Fruit fly (Drosophila melanogaster) whole organism, embryonic: ENCODE data around the gene CG9992.

Source experiments
- Adf1 ChIP-seq: fragments of 200-800 bp; sonication (Bioruptor generic); IDR thresholded peaks from 2 replicates; pipeline ENCODE4 v1.3.6; 2022; ENCODE audit warnings: missing biosample characterization, missing genetic modification characterization
- Awh ChIP-seq: fragments of 200-800 bp; sonication (Bioruptor generic); IDR thresholded peaks from 2 replicates; pipeline ENCODE4, ENCODE4 v1.3.6; 2022; ENCODE audit warnings: missing biosample characterization, missing genetic modification characterization
- CG10366 ChIP-seq: fragments of 200-800 bp; sonication (Bioruptor generic); IDR thresholded peaks from 2 replicates; pipeline ENCODE4 v1.3.6; 2022; ENCODE audit warnings: missing biosample characterization, missing genetic modification characterization
- CG10565 ChIP-seq: fragments of 200-800 bp; sonication (Bioruptor generic); optimal IDR thresholded peaks from 3 replicates; lab custom pipeline; 2016; ENCODE audit warnings: missing biosample characterization, mild to moderate bottlenecking, missing genetic modification characterization
- CG11085 ChIP-seq: fragments of 200-800 bp; sonication (Bioruptor generic); IDR thresholded peaks from 2 replicates; pipeline ENCODE4 v1.3.6; 2022; ENCODE audit warnings: missing biosample characterization, missing genetic modification characterization
- CG11504 ChIP-seq: fragments of 200-800 bp; sonication (Bioruptor generic); optimal IDR thresholded peaks from 3 replicates; lab custom pipeline; 2019; ENCODE audit warnings: missing biosample characterization, mild to moderate bottlenecking, missing genetic modification characterization, moderate library complexity
- CG12104 ChIP-seq: fragments of 200-800 bp; sonication (Bioruptor generic); optimal IDR thresholded peaks from 3 replicates; lab custom pipeline; 2016; ENCODE audit warnings: missing biosample characterization, missing genetic modification characterization
- CG12299 ChIP-seq: fragments of 200-800 bp; sonication (Bioruptor generic); optimal IDR thresholded peaks from 2 replicates; lab custom pipeline; 2018; ENCODE audit warnings: missing biosample characterization, mild to moderate bottlenecking, missing genetic modification characterization
- CG1233 ChIP-seq: fragments of 200-800 bp; sonication (Bioruptor generic); optimal IDR thresholded peaks from 4 replicates; lab custom pipeline; 2018; ENCODE audit warnings: missing biosample characterization, mild to moderate bottlenecking, missing genetic modification characterization
- CG13624 ChIP-seq: fragments of 200-800 bp; sonication (Bioruptor generic); optimal IDR thresholded peaks from 2 replicates; lab custom pipeline; 2016; ENCODE audit warnings: missing biosample characterization, missing genetic modification characterization
- CG14050 ChIP-seq: fragments of 200-800 bp; sonication (Bioruptor generic); IDR thresholded peaks from 3 replicates; pipeline ENCODE4 v1.3.6; 2022; ENCODE audit warnings: missing biosample characterization, missing genetic modification characterization
- CG14441 ChIP-seq: fragments of 200-800 bp; sonication (Bioruptor generic); IDR thresholded peaks from 2 replicates; pipeline ENCODE4 v1.3.6; 2022; ENCODE audit warnings: missing biosample characterization, missing genetic modification characterization
- CG14710 ChIP-seq: fragments of 200-800 bp; sonication (Bioruptor generic); optimal IDR thresholded peaks from 3 replicates; lab custom pipeline; 2019; ENCODE audit warnings: missing biosample characterization, mild to moderate bottlenecking, missing genetic modification characterization, moderate library complexity
- CG14965 ChIP-seq: fragments of 200-800 bp; sonication (Bioruptor generic); optimal IDR thresholded peaks from 2 replicates; lab custom pipeline; 2016; ENCODE audit warnings: missing biosample characterization, missing genetic modification characterization, borderline replicate concordance
- CG1529 ChIP-seq: fragments of 200-800 bp; sonication (Bioruptor generic); optimal IDR thresholded peaks from 3 replicates; lab custom pipeline; 2018; ENCODE audit warnings: missing biosample characterization, missing genetic modification characterization
- CG17186 ChIP-seq: fragments of 200-800 bp; sonication (Bioruptor generic); optimal IDR thresholded peaks from 3 replicates; lab custom pipeline; 2017; ENCODE audit warnings: missing biosample characterization, missing genetic modification reagents, missing genetic modification characterization
- CG2120 ChIP-seq: fragments of 200-800 bp; sonication (Bioruptor generic); optimal IDR thresholded peaks from 3 replicates; lab custom pipeline; 2016; ENCODE audit warnings: missing biosample characterization, missing genetic modification characterization
- CG2678 ChIP-seq: fragments of 200-800 bp; sonication (Bioruptor generic); optimal IDR thresholded peaks from 3 replicates; lab custom pipeline; 2019; ENCODE audit warnings: missing biosample characterization, mild to moderate bottlenecking, missing genetic modification characterization, moderate library complexity
- CG30020 ChIP-seq: fragments of 200-800 bp; optimal IDR thresholded peaks from 2 replicates; lab custom pipeline; 2019; ENCODE audit warnings: missing biosample characterization, mild to moderate bottlenecking, missing genetic modification characterization, moderate library complexity
- CG33213 ChIP-seq: fragments of 200-800 bp; sonication (Bioruptor generic); optimal IDR thresholded peaks from 3 replicates; lab custom pipeline; 2016; ENCODE audit warnings: missing biosample characterization, missing genetic modification characterization
- CG3407 ChIP-seq: fragments of 200-800 bp; sonication (Bioruptor generic); optimal IDR thresholded peaks from 2 replicates; lab custom pipeline; 2018; ENCODE audit warnings: missing biosample characterization, mild to moderate bottlenecking, missing genetic modification characterization
- CG43689 ChIP-seq: fragments of 200-800 bp; sonication (Bioruptor generic); IDR thresholded peaks from 2 replicates; pipeline ENCODE4 v1.3.6; 2022; ENCODE audit warnings: missing biosample characterization, missing genetic modification characterization
- CG6175 ChIP-seq: fragments of 200-800 bp; sonication (Bioruptor generic); IDR thresholded peaks from 3 replicates; pipeline ENCODE4 v1.3.6; 2022; ENCODE audit warnings: missing biosample characterization, missing genetic modification characterization
- CG7357 ChIP-seq: fragments of 200-800 bp; sonication (Bioruptor generic); IDR thresholded peaks from 3 replicates; pipeline ENCODE4 v1.3.6; 2022; ENCODE audit warnings: missing biosample characterization, missing genetic modification characterization
- CG7372 ChIP-seq: fragments of 200-800 bp; sonication (Bioruptor generic); IDR thresholded peaks from 2 replicates; pipeline ENCODE4 v1.3.6; 2022; ENCODE audit warnings: missing biosample characterization, missing genetic modification characterization
- CG8281 ChIP-seq: fragments of 200-800 bp; sonication (Bioruptor generic); optimal IDR thresholded peaks from 2 replicates; lab custom pipeline; 2018; ENCODE audit warnings: missing biosample characterization, mild to moderate bottlenecking, missing genetic modification characterization, moderate library complexity
- CG8924 ChIP-seq: fragments of 200-800 bp; optimal IDR thresholded peaks from 3 replicates; lab custom pipeline; 2019; ENCODE audit warnings: missing biosample characterization, mild to moderate bottlenecking, missing genetic modification characterization, moderate library complexity
- CrebB ChIP-seq: fragments of 200-800 bp; sonication (Bioruptor generic); optimal IDR thresholded peaks from 3 replicates; lab custom pipeline; 2018; ENCODE audit warnings: missing biosample characterization, mild to moderate bottlenecking, missing genetic modification characterization
- Lhr ChIP-seq: fragments of 200-800 bp; sonication (Bioruptor generic); optimal IDR thresholded peaks from 3 replicates; lab custom pipeline; 2017; ENCODE audit warnings: mild to moderate bottlenecking, missing biosample characterization, missing genetic modification reagents, missing genetic modification characterization
- NK7.1 ChIP-seq: fragments of 200-800 bp; sonication (Bioruptor generic); optimal IDR thresholded peaks from 3 replicates; lab custom pipeline; 2016; ENCODE audit warnings: missing biosample characterization, missing genetic modification characterization
- Ptx1 ChIP-seq: fragments of 200-800 bp; sonication (Bioruptor generic); IDR thresholded peaks from 2 replicates; pipeline ENCODE4 v1.3.6; 2022; ENCODE audit warnings: missing biosample characterization, missing genetic modification characterization
- Side ChIP-seq: fragments of 200-800 bp; sonication (Bioruptor generic); optimal IDR thresholded peaks from 2 replicates; lab custom pipeline; 2016; ENCODE audit warnings: missing biosample characterization, missing genetic modification characterization
- Stat92E ChIP-seq, 3 experiments: fragments of >200 bp in 2 of 3; fragments of 200-800 bp in 1 of 3; sonication (Bioruptor generic) in 1 of 3; optimal IDR thresholded peaks; 2 replicates each; lab custom pipeline; 2017 to 2019; ENCODE audit warnings: missing biosample characterization in 3 of 3, missing genetic modification characterization in 3 of 3, mild to moderate bottlenecking in 1 of 3, moderate library complexity in 1 of 3
- ab ChIP-seq: fragments of 200-800 bp; sonication (Bioruptor generic); optimal IDR thresholded peaks from 2 replicates; lab custom pipeline; 2016; ENCODE audit warnings: missing biosample characterization, missing genetic modification characterization
- aop ChIP-seq: fragments of 200-800 bp; sonication (Bioruptor generic); IDR thresholded peaks from 2 replicates; pipeline ENCODE4 v1.3.6; 2022; ENCODE audit warnings: missing biosample characterization, missing genetic modification characterization
- chif ChIP-seq, 2 experiments: fragments of 200-800 bp; sonication (Bioruptor generic); optimal IDR thresholded peaks; 3 replicates each; lab custom pipeline; 2016; ENCODE audit warnings: missing biosample characterization in 2 of 2, missing genetic modification characterization in 2 of 2
- dm ChIP-seq: fragments of 200-800 bp; sonication (Bioruptor generic); optimal IDR thresholded peaks from 3 replicates; lab custom pipeline; 2016; ENCODE audit warnings: missing biosample characterization, missing genetic modification characterization
- fd64A ChIP-seq: fragments of 200-800 bp; sonication (Bioruptor generic); optimal IDR thresholded peaks from 3 replicates; lab custom pipeline; 2018; ENCODE audit warnings: missing biosample characterization, mild to moderate bottlenecking, missing genetic modification characterization
- gsb-n ChIP-seq: fragments of 200-800 bp; sonication (Bioruptor generic); optimal IDR thresholded peaks from 3 replicates; lab custom pipeline; 2018; ENCODE audit warnings: missing biosample characterization, mild to moderate bottlenecking, missing genetic modification characterization
- kah ChIP-seq: fragments of 200-800 bp; sonication (Bioruptor generic); optimal IDR thresholded peaks from 2 replicates; lab custom pipeline; 2018; ENCODE audit warnings: missing biosample characterization, mild to moderate bottlenecking, missing genetic modification characterization
- ken ChIP-seq: fragments of 200-800 bp; sonication (Bioruptor generic); IDR thresholded peaks from 3 replicates; pipeline ENCODE4 v1.3.6; 2022; ENCODE audit warnings: missing biosample characterization, missing genetic modification characterization
- repo ChIP-seq: fragments of 200-800 bp; sonication (Bioruptor generic); optimal IDR thresholded peaks from 2 replicates; lab custom pipeline; 2016; ENCODE audit warnings: missing biosample characterization, missing genetic modification characterization
- rib ChIP-seq: fragments of 200-800 bp; sonication (Bioruptor generic); IDR thresholded peaks from 2 replicates; pipeline ENCODE4 v1.3.6; 2022; ENCODE audit warnings: missing biosample characterization, missing genetic modification characterization
- scrt ChIP-seq: fragments of 200-800 bp; sonication (Bioruptor generic); optimal IDR thresholded peaks from 2 replicates; lab custom pipeline; 2018; ENCODE audit warnings: missing biosample characterization, mild to moderate bottlenecking, missing genetic modification characterization, moderate library complexity
- seq ChIP-seq: fragments of 200-800 bp; sonication (Bioruptor generic); IDR thresholded peaks from 2 replicates; pipeline ENCODE4 v1.3.6; 2022; ENCODE audit warnings: missing biosample characterization, missing genetic modification characterization
- shn ChIP-seq: fragments of 200-800 bp; sonication (Bioruptor generic); optimal IDR thresholded peaks from 3 replicates; lab custom pipeline; 2016; ENCODE audit warnings: missing biosample characterization, missing genetic modification characterization
- sqz ChIP-seq: fragments of 200-800 bp; sonication (Bioruptor generic); optimal IDR thresholded peaks from 3 replicates; lab custom pipeline; 2018; ENCODE audit warnings: missing biosample characterization, mild to moderate bottlenecking, missing genetic modification characterization
- ssp ChIP-seq: fragments of 200-800 bp; sonication (Bioruptor generic); IDR thresholded peaks from 2 replicates; pipeline ENCODE4 v1.3.6; 2022; ENCODE audit warnings: missing biosample characterization, missing genetic modification characterization
- sug ChIP-seq: fragments of 200-800 bp; optimal IDR thresholded peaks from 2 replicates; lab custom pipeline; 2019; ENCODE audit warnings: missing biosample characterization, mild to moderate bottlenecking, missing genetic modification characterization, moderate library complexity
- tap ChIP-seq: fragments of 200-800 bp; optimal IDR thresholded peaks from 3 replicates; lab custom pipeline; 2019; ENCODE audit warnings: missing biosample characterization, mild to moderate bottlenecking, missing genetic modification characterization, moderate library complexity
- wek ChIP-seq: fragments of 200-800 bp; sonication (Bioruptor generic); optimal IDR thresholded peaks from 3 replicates; lab custom pipeline; 2018; ENCODE audit warnings: missing biosample characterization, mild to moderate bottlenecking, missing genetic modification characterization, moderate library complexity
- wor ChIP-seq: fragments of 200-800 bp; sonication (Bioruptor generic); IDR thresholded peaks from 2 replicates; pipeline ENCODE4 v1.3.6; 2022; ENCODE audit warnings: missing biosample characterization, missing genetic modification characterization

Gene CG9992

dm6 chrX:16391397-16391796, 6.7 kb upstream of the CG9992 start, which contains the start of the genes TH1 and mei-41 (continued):
- TF ChIP-seq CG2120 (GFP tag; lab: Kevin White, UChicago) (peak; percentile 80), CG10366 (GFP tag; lab: Robert Waterston, UW) (peak; percentile 91), sqz (GFP tag; lab: Kevin White, UChicago) (no peak), tap (tag; lab: Kevin White, UChicago) (no peak), CG33213 (GFP tag; lab: Kevin White, UChicago) (no peak), wor (GFP tag; lab: Robert Waterston, UW) (peak; percentile 93), gsb-n (tag; lab: Kevin White, UChicago) (peak; percentile 90), Side (no peak), NK7.1 (GFP tag; lab: Kevin White, UChicago) (peak; percentile 5), Lhr (peak; percentile 58), CG14965 (GFP tag; lab: Kevin White, UChicago) (no peak), wek (GFP tag; lab: Kevin White, UChicago) (no peak), repo (GFP tag; lab: Kevin White, UChicago) (no peak), CG11504 (no peak), CG10565 (GFP tag; lab: Kevin White, UChicago) (no peak), CG8281 (no peak), chif (GFP tag; optimal IDR thresholded peaks at IDR 0.05; lab: Kevin White, UChicago) (peak in 1 of 2 experiments; percentile 52), CG30020 (peak; percentile 97), dm (GFP tag; lab: Kevin White, UChicago) (peak; percentile 46), Awh (GFP tag; lab: Robert Waterston, UW) (peak; percentile 96), CG8924 (tag; lab: Kevin White, UChicago) (peak; percentile 92), CrebB (tag; lab: Kevin White, UChicago) (peak; percentile 48), CG7372 (GFP tag; lab: Robert Waterston, UW) (peak; percentile 97), CG11085 (GFP tag; lab: Robert Waterston, UW) (peak; percentile 95), ken (GFP tag; lab: Robert Waterston, UW) (peak; percentile 96), CG12299 (tag; lab: Kevin White, UChicago) (peak; percentile 80), Stat92E (GFP tag; optimal IDR thresholded peaks at IDR 0.05; lab: Kevin White, UChicago) (no peak), CG3407 (peak; percentile 74), ssp (peak; percentile 99), CG17186 (peak; percentile 86), CG7357 (GFP tag; lab: Robert Waterston, UW) (peak; percentile 100), CG14050 (GFP tag; lab: Robert Waterston, UW) (peak; percentile 89), CG1233 (GFP tag; lab: Kevin White, UChicago) (peak; percentile 75), CG1529 (no peak), Ptx1 (GFP tag; lab: Robert Waterston, UW) (peak; percentile 97), CG2678 (tag; lab: Kevin White, UChicago) (no peak), CG14441 (GFP tag; lab: Robert Waterston, UW) (peak; percentile 96), CG6175 (GFP tag; lab: Robert Waterston, UW) (peak; percentile 91), CG12104 (GFP tag; lab: Kevin White, UChicago) (peak; percentile 81), rib (GFP tag; lab: Robert Waterston, UW) (peak; percentile 89), ab (GFP tag; lab: Kevin White, UChicago) (no peak), seq (GFP tag; lab: Robert Waterston, UW) (peak; percentile 92), CG43689 (GFP tag; lab: Robert Waterston, UW) (peak; percentile 78), shn (no peak), aop (GFP tag; lab: Robert Waterston, UW) (peak; percentile 66; the same call in 1 of the 2 replicates), scrt (no peak), kah (peak; percentile 58), sug (tag; lab: Kevin White, UChicago) (no peak), fd64A (no peak), Adf1 (GFP tag; lab: Robert Waterston, UW) (peak; percentile 70), CG14710 (tag; lab: Kevin White, UChicago) (peak; percentile 94), CG13624 (GFP tag; lab: Kevin White, UChicago) (no peak)
